Worm (Caenorhabditis elegans) whole organism, young adult: ENCODE measurements around the gene R105.5.
A peak's percentile ranks its signal among the peaks of the same experiment; 100 is the strongest.

ENCODE experiments used
- B0019.2 ChIP-seq: fragments of 200-800 bp; sonication (Bioruptor generic); conservative IDR thresholded peaks from 2 replicates; pipeline ENCODE4 v1.3.6; 2022; ENCODE audit warnings: missing genetic modification reagents, missing genetic modification characterization, missing compliant biosample characterization
- C06A6.2 ChIP-seq: fragments of 200-800 bp; sonication (Bioruptor generic); conservative IDR thresholded peaks from 2 replicates; pipeline ENCODE4 v1.3.6; 2022; ENCODE audit warnings: missing genetic modification characterization, missing compliant biosample characterization
- D2030.7 ChIP-seq: fragments of 200-800 bp; sonication (Bioruptor generic); IDR thresholded peaks from 2 replicates; pipeline ENCODE4 v1.3.6; 2022; ENCODE audit warnings: missing genetic modification reagents, missing genetic modification characterization, missing compliant biosample characterization
- F22D6.2 ChIP-seq: sonication (generic microtip); optimal IDR thresholded peaks from 2 replicates; lab custom pipeline; 2016; ENCODE audit warnings: mild to moderate bottlenecking, missing genetic modification characterization, missing compliant biosample characterization
- F33H1.4 ChIP-seq: fragments of 200-800 bp; sonication (Bioruptor generic); IDR thresholded peaks from 2 replicates; pipeline ENCODE4 v1.3.6; 2022; ENCODE audit warnings: missing genetic modification reagents, missing genetic modification characterization, missing compliant biosample characterization
- F37B4.10 ChIP-seq: fragments of 200-800 bp; sonication (Bioruptor generic); IDR thresholded peaks from 2 replicates; pipeline ENCODE4 v1.3.6; 2022; ENCODE audit warnings: missing genetic modification characterization, missing compliant biosample characterization
- F39B2.1 ChIP-seq: fragments of 200-800 bp; sonication (Bioruptor generic); IDR thresholded peaks from 2 replicates; pipeline ENCODE4 v1.3.6; 2022; ENCODE audit warnings: missing genetic modification reagents, missing genetic modification characterization, missing compliant biosample characterization
- F49E8.2 ChIP-seq: sonication (generic microtip); optimal IDR thresholded peaks from 3 replicates; lab custom pipeline; 2017; ENCODE audit warnings: missing genetic modification characterization, mild to moderate bottlenecking, missing compliant biosample characterization, antibody characterized with exemption, moderate library complexity; ENCODE audit not compliant: insufficient read depth
- F57A8.1 ChIP-seq: fragments of 200-800 bp; sonication (Bioruptor generic); optimal IDR thresholded peaks from 2 replicates; lab custom pipeline; 2018; ENCODE audit warnings: mild to moderate bottlenecking, missing genetic modification characterization, moderate library complexity, missing compliant biosample characterization
- F57C9.4 ChIP-seq: sonication (generic microtip); optimal IDR thresholded peaks from 2 replicates; lab custom pipeline; 2017; ENCODE audit warnings: mild to moderate bottlenecking, missing genetic modification characterization, missing compliant biosample characterization
- K11D2.4 ChIP-seq: fragments of 200-800 bp; sonication (Bioruptor generic); IDR thresholded peaks from 2 replicates; pipeline ENCODE4 v1.3.6; 2022; ENCODE audit warnings: missing genetic modification reagents, missing genetic modification characterization, missing compliant biosample characterization
- K12H6.12 ChIP-seq: fragments of 200-800 bp; sonication (Bioruptor generic); optimal IDR thresholded peaks from 2 replicates; lab custom pipeline; 2018; ENCODE audit warnings: mild to moderate bottlenecking, missing genetic modification characterization, missing compliant biosample characterization
- T26A5.8 ChIP-seq: sonication (generic microtip); optimal IDR thresholded peaks from 2 replicates; lab custom pipeline; 2016; ENCODE audit warnings: missing genetic modification characterization, missing compliant biosample characterization
- Y53G8AR.9 ChIP-seq: fragments of 200-800 bp; sonication (Bioruptor generic); conservative IDR thresholded peaks from 2 replicates; pipeline ENCODE4 v1.3.6; 2022; ENCODE audit warnings: missing genetic modification reagents, missing genetic modification characterization, missing compliant biosample characterization
- ama-1 ChIP-seq, 3 experiments: fragments of 150-350 bp in 1 of 3; sonication (generic microtip) in 2 of 3; optimal IDR thresholded peaks; 2 replicates each; lab custom pipeline; 2014 to 2018; ENCODE audit warnings: missing biosample characterization in 2 of 3, missing genetic modification characterization in 2 of 3, missing genetic modification reagents in 2 of 3
- aptf-2 ChIP-seq: fragments of 200-800 bp; sonication (Bioruptor generic); conservative IDR thresholded peaks from 2 replicates; pipeline ENCODE4 v1.3.6; 2022; ENCODE audit warnings: missing genetic modification reagents, missing genetic modification characterization, missing compliant biosample characterization
- atf-7 ChIP-seq: sonication (generic microtip); optimal IDR thresholded peaks from 2 replicates; lab custom pipeline; 2017; ENCODE audit warnings: mild to moderate bottlenecking, missing genetic modification characterization, missing compliant biosample characterization
- cebp-1 ChIP-seq, 2 experiments: fragments of 200-800 bp in 1 of 2; sonication (Bioruptor generic) in 1 of 2; sonication (generic microtip) in 1 of 2; IDR thresholded peaks in 1 of 2; optimal IDR thresholded peaks in 1 of 2; 2 replicates each; pipeline versions ENCODE4 v1.3.6 to Lab custom; 2017 to 2022; ENCODE audit warnings: missing compliant biosample characterization in 2 of 2, missing genetic modification characterization in 2 of 2, mild to moderate bottlenecking in 1 of 2, missing genetic modification reagents in 1 of 2, moderate library complexity in 1 of 2
- cebp-2 ChIP-seq: fragments of 200-800 bp; sonication (Bioruptor generic); IDR thresholded peaks from 2 replicates; pipeline ENCODE4 v1.3.6; 2022; ENCODE audit warnings: missing genetic modification characterization, missing compliant biosample characterization
- ceh-40 ChIP-seq: fragments of 200-800 bp; sonication (Bioruptor generic); IDR thresholded peaks from 2 replicates; pipeline ENCODE4 v1.3.6; 2022; ENCODE audit warnings: missing genetic modification characterization, missing compliant biosample characterization
- ceh-58 ChIP-seq: fragments of 200-800 bp; sonication (Bioruptor generic); IDR thresholded peaks from 2 replicates; pipeline ENCODE4 v1.3.6; 2022; ENCODE audit warnings: missing genetic modification characterization, missing compliant biosample characterization
- chd-7 ChIP-seq: sonication (generic microtip); optimal IDR thresholded peaks from 2 replicates; lab custom pipeline; 2016; ENCODE audit warnings: mild to moderate bottlenecking, missing genetic modification characterization, moderate library complexity, missing compliant biosample characterization
- die-1 ChIP-seq: sonication (generic microtip); optimal IDR thresholded peaks from 2 replicates; lab custom pipeline; 2016; ENCODE audit warnings: missing genotype, mild to moderate bottlenecking, missing genetic modification characterization, missing compliant biosample characterization
- dox-1 ChIP-seq: fragments of 200-800 bp; sonication (Bioruptor generic); IDR thresholded peaks from 2 replicates; pipeline ENCODE4 v1.3.6; 2022; ENCODE audit warnings: missing genetic modification reagents, missing genetic modification characterization, missing compliant biosample characterization
- dpff-1 ChIP-seq: sonication (generic microtip); optimal IDR thresholded peaks from 2 replicates; lab custom pipeline; 2017; ENCODE audit warnings: mild to moderate bottlenecking, missing genetic modification characterization, missing compliant biosample characterization
- fkh-3 ChIP-seq: sonication (generic microtip); optimal IDR thresholded peaks from 2 replicates; lab custom pipeline; 2016; ENCODE audit warnings: mild to moderate bottlenecking, missing genetic modification characterization, missing compliant biosample characterization
- gei-17 ChIP-seq: fragments of 200-800 bp; sonication (Bioruptor generic); optimal IDR thresholded peaks from 2 replicates; lab custom pipeline; 2018; ENCODE audit warnings: mild to moderate bottlenecking, missing genetic modification characterization, missing compliant biosample characterization
- hlh-26 ChIP-seq: fragments of 200-800 bp; sonication (Bioruptor generic); conservative IDR thresholded peaks from 2 replicates; pipeline ENCODE4 v1.3.6; 2022; ENCODE audit warnings: missing genetic modification reagents, missing genetic modification characterization, missing compliant biosample characterization
- hrde-1 ChIP-seq: sonication (generic microtip); optimal IDR thresholded peaks from 2 replicates; lab custom pipeline; 2016; ENCODE audit warnings: missing genetic modification characterization, mild to moderate bottlenecking, missing compliant biosample characterization, moderate library complexity, missing genotype, missing genetic modification reagents, borderline replicate concordance
- lin-26 ChIP-seq: fragments of 200-800 bp; sonication (Bioruptor generic); IDR thresholded peaks from 2 replicates; pipeline ENCODE4 v1.3.6; 2022; ENCODE audit warnings: missing genetic modification reagents, missing genetic modification characterization, missing compliant biosample characterization
- lin-54 ChIP-seq: fragments of 200-800 bp; sonication (Bioruptor generic); optimal IDR thresholded peaks from 2 replicates; lab custom pipeline; 2018; ENCODE audit warnings: mild to moderate bottlenecking, missing genetic modification characterization, missing compliant biosample characterization
- lsl-1 ChIP-seq: fragments of 200-800 bp; sonication (Bioruptor generic); optimal IDR thresholded peaks from 2 replicates; lab custom pipeline; 2018; ENCODE audit warnings: mild to moderate bottlenecking, missing genetic modification characterization, moderate library complexity, missing compliant biosample characterization
- madf-8 ChIP-seq: fragments of 200-800 bp; sonication (Bioruptor generic); conservative IDR thresholded peaks from 2 replicates; pipeline ENCODE4 v1.3.6; 2022; ENCODE audit warnings: missing genetic modification reagents, missing genetic modification characterization, missing compliant biosample characterization
- mes-4 ChIP-seq: sonication (generic microtip); optimal IDR thresholded peaks from 2 replicates; lab custom pipeline; 2016; ENCODE audit warnings: missing genotype, missing genetic modification characterization, missing compliant biosample characterization
- nfya-1 ChIP-seq: sonication (generic microtip); optimal IDR thresholded peaks from 2 replicates; lab custom pipeline; 2017; ENCODE audit warnings: antibody characterized with exemption, missing compliant biosample characterization, missing genetic modification characterization, borderline replicate concordance; ENCODE audit not compliant: insufficient read depth
- nfya-2 ChIP-seq: fragments of 200-800 bp; sonication (Bioruptor generic); IDR thresholded peaks from 2 replicates; pipeline ENCODE4 v1.3.6; 2022; ENCODE audit warnings: missing genetic modification reagents, missing genetic modification characterization, missing compliant biosample characterization
- nfyb-1 ChIP-seq: fragments of 200-800 bp; sonication (Bioruptor generic); IDR thresholded peaks from 2 replicates; pipeline ENCODE4 v1.3.6; 2022; ENCODE audit warnings: missing genetic modification reagents, missing genetic modification characterization, missing compliant biosample characterization
- nhr-80 ChIP-seq: sonication (generic microtip); optimal IDR thresholded peaks from 2 replicates; lab custom pipeline; 2016; ENCODE audit warnings: missing genetic modification characterization, missing compliant biosample characterization
- nhr-90 ChIP-seq: sonication (generic microtip); optimal IDR thresholded peaks from 2 replicates; lab custom pipeline; 2016; ENCODE audit warnings: missing genotype, mild to moderate bottlenecking, missing genetic modification characterization, missing compliant biosample characterization
- rcor-1 ChIP-seq: fragments of 200-800 bp; sonication (Bioruptor generic); IDR thresholded peaks from 2 replicates; pipeline ENCODE4 v1.3.6; 2022; ENCODE audit warnings: missing genetic modification reagents, missing genetic modification characterization, missing compliant biosample characterization
- sea-2 ChIP-seq: fragments of 200-800 bp; sonication (Bioruptor generic); IDR thresholded peaks from 2 replicates; pipeline ENCODE4 v1.3.6; 2022; ENCODE audit warnings: missing genetic modification characterization, missing compliant biosample characterization
- snpc-4 ChIP-seq, 5 experiments: fragments of 150-350 bp in 1 of 5; sonication (generic microtip) in 4 of 5; optimal IDR thresholded peaks; 2 replicates each; lab custom pipeline; 2014 to 2018; ENCODE audit warnings: missing genetic modification characterization in 5 of 5, missing biosample characterization in 3 of 5, antibody characterized with exemption in 2 of 5, mild to moderate bottlenecking in 2 of 5, missing compliant biosample characterization in 2 of 5, missing genotype in 2 of 5, moderate library complexity in 2 of 5, missing genetic modification reagents in 1 of 5
- somi-1 ChIP-seq: fragments of 200-800 bp; sonication (Bioruptor generic); optimal IDR thresholded peaks from 2 replicates; lab custom pipeline; 2018; ENCODE audit warnings: mild to moderate bottlenecking, missing genetic modification characterization, missing compliant biosample characterization
- ztf-22 ChIP-seq: fragments of 200-800 bp; sonication (Bioruptor generic); optimal IDR thresholded peaks from 2 replicates; lab custom pipeline; 2018; ENCODE audit warnings: mild to moderate bottlenecking, missing genetic modification characterization, moderate library complexity, missing compliant biosample characterization
- ztf-6 ChIP-seq: fragments of 200-800 bp; sonication (Bioruptor generic); IDR thresholded peaks from 2 replicates; pipeline ENCODE4 v1.3.6; 2022; ENCODE audit warnings: missing genetic modification reagents, missing genetic modification characterization, missing compliant biosample characterization

The R105.5 gene

ce11 chrIV:4660151-4661041, 24.3 kb downstream of the R105.5 start, which contains the start of the genes F29B9.11 and jmjd-1.2 (continued):
- TF ChIP-seq F57C9.4 (tag; lab: Kevin White, UChicago) = no peak
- no peak for TF ChIP-seq T26A5.8 (tag; lab: Kevin White, UChicago)
- TF ChIP-seq F33H1.4 (GFP tag; lab: Robert Waterston, UW) = peak; percentile 97
- TF ChIP-seq cebp-1 (GFP tag; IDR thresholded peaks at IDR 0.05; lab: Robert Waterston, UW) = peak; percentile 63; the same call in 1 of the 2 replicates
- TF ChIP-seq cebp-1 (tag; optimal IDR thresholded peaks at IDR 0.05; lab: Kevin White, UChicago) = peak; percentile 86
- peak; percentile 51 for TF ChIP-seq snpc-4 (GFP tag; optimal IDR thresholded peaks at IDR 0.05; lab: Kevin White, UChicago)
- TF ChIP-seq snpc-4 (tag; optimal IDR thresholded peaks at IDR 0.05; lab: Kevin White, UChicago) = peak; percentile 14 to 83 (median 77)
- TF ChIP-seq F49E8.2 (tag; lab: Kevin White, UChicago) = peak; percentile 26
- TF ChIP-seq dpff-1 (tag; lab: Kevin White, UChicago) = no peak
- peak; percentile 17 for TF ChIP-seq nhr-90
- TF ChIP-seq gei-17 (GFP tag; lab: Kevin White, UChicago) = peak; percentile 42
- no peak for TF ChIP-seq fkh-3 (tag; lab: Kevin White, UChicago)
- TF ChIP-seq ceh-58 (GFP tag; lab: Robert Waterston, UW) = no peak
- peak; percentile 57 for TF ChIP-seq atf-7 (tag; lab: Kevin White, UChicago)
- peak; percentile 55 for TF ChIP-seq madf-8 (GFP tag; lab: Robert Waterston, UW)
- peak; percentile 80; the same call in 1 of the 2 replicates for TF ChIP-seq K11D2.4 (GFP tag; lab: Robert Waterston, UW)
- TF ChIP-seq aptf-2 = peak; percentile 76
- TF ChIP-seq nfya-2 (GFP tag; lab: Robert Waterston, UW) = no peak
- TF ChIP-seq F37B4.10 (GFP tag; lab: Robert Waterston, UW) = no peak
- TF ChIP-seq lin-26 (GFP tag; lab: Robert Waterston, UW) = no peak
- peak; percentile 86 for TF ChIP-seq lin-54
- 0 out of 2 replicates have a peak, but pooled peaks have one; percentile 23 for TF ChIP-seq sea-2
- TF ChIP-seq B0019.2 (GFP tag; lab: Robert Waterston, UW) = peak; percentile 61; the same call in 1 of the 2 replicates
- peak; percentile 97 for TF ChIP-seq K12H6.12 (tag; lab: Kevin White, UChicago)
- TF ChIP-seq ztf-22 (GFP tag; lab: Kevin White, UChicago) = no peak
- TF ChIP-seq Y53G8AR.9 (GFP tag; lab: Robert Waterston, UW) = peak; percentile 89
- TF ChIP-seq D2030.7 (GFP tag; lab: Robert Waterston, UW) = peak; percentile 85
- TF ChIP-seq F22D6.2 (tag; lab: Kevin White, UChicago) = peak; percentile 68
- peak; percentile 85 for TF ChIP-seq lsl-1 (GFP tag; lab: Kevin White, UChicago)
- TF ChIP-seq ceh-40 (GFP tag; lab: Robert Waterston, UW) = no peak
- TF ChIP-seq nhr-80 = peak; percentile 68
- TF ChIP-seq die-1 = peak; percentile 40
- peak; percentile 77 for TF ChIP-seq C06A6.2 (GFP tag; lab: Robert Waterston, UW)
- no peak for TF ChIP-seq F57A8.1 (GFP tag; lab: Kevin White, UChicago)
- peak; percentile 86 for TF ChIP-seq rcor-1 (GFP tag; lab: Robert Waterston, UW)
- TF ChIP-seq somi-1 (GFP tag; lab: Kevin White, UChicago) = peak; percentile 49
- no peak for TF ChIP-seq cebp-2 (GFP tag; lab: Robert Waterston, UW)
- TF ChIP-seq mes-4 = no peak
- no peak for TF ChIP-seq F39B2.1 (GFP tag; lab: Robert Waterston, UW)
- no peak for TF ChIP-seq ama-1 (optimal IDR thresholded peaks at IDR 0.05; lab: Kevin White, UChicago)
- no peak for TF ChIP-seq ama-1 (GFP tag; optimal IDR thresholded peaks at IDR 0.05; lab: Kevin White, UChicago)
- no peak for TF ChIP-seq nfya-1
- peak; percentile 96 for TF ChIP-seq dox-1 (GFP tag; lab: Robert Waterston, UW)
- TF ChIP-seq ztf-6 = no peak
- peak; percentile 89 for TF ChIP-seq nfyb-1 (GFP tag; lab: Robert Waterston, UW)
- TF ChIP-seq chd-7 (tag; lab: Kevin White, UChicago) = peak; percentile 68
- TF ChIP-seq hlh-26 (GFP tag; lab: Robert Waterston, UW) = no peak
- TF ChIP-seq hrde-1 = no peak
